Fruit fly (Drosophila melanogaster) whole organism, embryonic: ENCODE data around the gene TotZ.

Source experiments
- Bdp1 ChIP-seq: fragments of 200-800 bp; sonication (Bioruptor generic); optimal IDR thresholded peaks from 3 replicates; lab custom pipeline; 2016; ENCODE audit warnings: missing biosample characterization, missing genetic modification characterization
- Bgb ChIP-seq: fragments of 200-800 bp; sonication (Bioruptor generic); IDR thresholded peaks from 2 replicates; pipeline ENCODE4 v1.3.6; 2022; ENCODE audit warnings: missing biosample characterization, missing genetic modification characterization; ENCODE audit not compliant: partially characterized antibody
- BtbVII ChIP-seq: fragments of 200-800 bp; sonication (Bioruptor generic); optimal IDR thresholded peaks from 3 replicates; lab custom pipeline; 2017; ENCODE audit warnings: missing biosample characterization, mild to moderate bottlenecking, missing genetic modification characterization
- CG13287 ChIP-seq: fragments of 200-800 bp; sonication (Bioruptor generic); IDR thresholded peaks from 2 replicates; pipeline ENCODE4 v1.3.6; 2022; ENCODE audit warnings: missing biosample characterization, missing genetic modification characterization; ENCODE audit not compliant: partially characterized antibody
- CG13894 ChIP-seq: fragments of 200-800 bp; sonication (Bioruptor generic); optimal IDR thresholded peaks from 3 replicates; lab custom pipeline; 2018; ENCODE audit warnings: missing biosample characterization, mild to moderate bottlenecking, missing genetic modification characterization, moderate library complexity
- CG15269 ChIP-seq: fragments of 200-800 bp; sonication (Bioruptor generic); optimal IDR thresholded peaks from 2 replicates; lab custom pipeline; 2018; ENCODE audit warnings: missing biosample characterization, mild to moderate bottlenecking, missing genetic modification characterization, moderate library complexity
- CG17328 ChIP-seq: fragments of 200-800 bp; sonication (Bioruptor generic); IDR thresholded peaks from 2 replicates; pipeline ENCODE4 v1.3.6; 2022; ENCODE audit warnings: missing biosample characterization, missing genetic modification characterization
- CG2199 ChIP-seq: fragments of 200-800 bp; sonication (Bioruptor generic); IDR thresholded peaks from 3 replicates; pipeline ENCODE4 v1.3.6; 2022; ENCODE audit warnings: missing biosample characterization, missing genetic modification characterization
- CG33557 ChIP-seq: fragments of 200-800 bp; sonication (Bioruptor generic); optimal IDR thresholded peaks from 2 replicates; lab custom pipeline; 2019; ENCODE audit warnings: missing biosample characterization, mild to moderate bottlenecking, missing genetic modification characterization, moderate library complexity
- CG34224 ChIP-seq: fragments of 200-800 bp; sonication (Bioruptor generic); IDR thresholded peaks from 3 replicates; pipeline ENCODE4 v1.3.6; 2022; ENCODE audit warnings: missing biosample characterization, missing genetic modification characterization; ENCODE audit not compliant: partially characterized antibody
- CG42726 ChIP-seq: fragments of 200-800 bp; sonication (Bioruptor generic); IDR thresholded peaks from 2 replicates; pipeline ENCODE4 v1.3.6; 2022; ENCODE audit warnings: missing biosample characterization, missing genetic modification characterization; ENCODE audit not compliant: partially characterized antibody
- CG6791 ChIP-seq: fragments of 200-800 bp; sonication (Bioruptor generic); IDR thresholded peaks from 3 replicates; pipeline ENCODE4 v1.3.6; 2022; ENCODE audit warnings: missing biosample characterization, missing genetic modification characterization; ENCODE audit not compliant: partially characterized antibody
- CG7963 ChIP-seq: fragments of 200-800 bp; sonication (Bioruptor generic); IDR thresholded peaks from 3 replicates; pipeline ENCODE4 v1.3.6; 2022; ENCODE audit warnings: missing biosample characterization, missing genetic modification characterization; ENCODE audit not compliant: partially characterized antibody
- CHES-1-like ChIP-seq: fragments of 200-800 bp; sonication (Bioruptor generic); optimal IDR thresholded peaks from 2 replicates; lab custom pipeline; 2016; ENCODE audit warnings: missing biosample characterization, missing genetic modification characterization
- Drgx ChIP-seq: fragments of 200-800 bp; sonication (Bioruptor generic); IDR thresholded peaks from 2 replicates; pipeline ENCODE4 v1.3.6; 2022; ENCODE audit warnings: missing biosample characterization, missing genetic modification characterization
- Ets97D ChIP-seq: fragments of 200-800 bp; sonication (Bioruptor generic); optimal IDR thresholded peaks from 3 replicates; lab custom pipeline; 2016; ENCODE audit warnings: missing biosample characterization, missing genetic modification characterization
- Gug ChIP-seq: fragments of 200-800 bp; sonication (Bioruptor generic); IDR thresholded peaks from 4 replicates; pipeline ENCODE4 v1.3.6; 2022; ENCODE audit warnings: missing biosample characterization, missing genetic modification characterization
- Opbp ChIP-seq: fragments of 200-800 bp; sonication (Bioruptor generic); IDR thresholded peaks from 3 replicates; pipeline ENCODE4 v1.3.6; 2022; ENCODE audit warnings: missing biosample characterization, missing genetic modification characterization; ENCODE audit not compliant: partially characterized antibody
- Ravus ChIP-seq: fragments of 200-800 bp; sonication (Bioruptor generic); IDR thresholded peaks from 2 replicates; pipeline ENCODE4 v1.3.6; 2022; ENCODE audit warnings: missing biosample characterization, missing genetic modification characterization
- Scr ChIP-seq: fragments of 200-800 bp; sonication (Bioruptor generic); IDR thresholded peaks from 2 replicates; pipeline ENCODE4 v1.3.6; 2022; ENCODE audit warnings: missing biosample characterization, missing genetic modification characterization; ENCODE audit not compliant: partially characterized antibody
- Trl ChIP-seq, 3 experiments: fragments of >200 bp in 2 of 3; fragments of 200-800 bp in 1 of 3; sonication (Bioruptor generic) in 1 of 3; optimal IDR thresholded peaks; 2 replicates in 1 of 3; 3 replicates in 2 of 3; lab custom pipeline; 2016 to 2017; ENCODE audit warnings: missing biosample characterization in 1 of 3, missing genetic modification characterization in 1 of 3
- abd-A ChIP-seq: fragments of 200-800 bp; sonication (Bioruptor generic); optimal IDR thresholded peaks from 3 replicates; lab custom pipeline; 2019; ENCODE audit warnings: missing biosample characterization, mild to moderate bottlenecking, missing genetic modification characterization, moderate library complexity
- amos ChIP-seq: fragments of 200-800 bp; sonication (Bioruptor generic); IDR thresholded peaks from 2 replicates; pipeline ENCODE4 v1.3.6; 2022; ENCODE audit warnings: missing biosample characterization, missing genetic modification characterization; ENCODE audit not compliant: partially characterized antibody
- ato ChIP-seq: fragments of 200-800 bp; sonication (Bioruptor generic); IDR thresholded peaks from 2 replicates; pipeline ENCODE4 v1.3.6; 2022; ENCODE audit warnings: missing biosample characterization, missing genetic modification characterization; ENCODE audit not compliant: partially characterized antibody
- bbx ChIP-seq: fragments of 200-800 bp; sonication (Bioruptor generic); IDR thresholded peaks from 2 replicates; pipeline ENCODE4 v1.3.6; 2022; ENCODE audit warnings: missing biosample characterization, missing genetic modification characterization; ENCODE audit not compliant: partially characterized antibody
- chinmo ChIP-seq: fragments of 200-800 bp; sonication (Bioruptor generic); IDR thresholded peaks from 4 replicates; pipeline ENCODE4 v1.3.6; 2022; ENCODE audit warnings: missing biosample characterization, missing genetic modification characterization; ENCODE audit not compliant: partially characterized antibody
- ewg ChIP-seq: fragments of 200-800 bp; sonication (Bioruptor generic); optimal IDR thresholded peaks from 3 replicates; lab custom pipeline; 2017; ENCODE audit warnings: mild to moderate bottlenecking, missing biosample characterization, missing genetic modification reagents, missing genetic modification characterization
- exex ChIP-seq: fragments of 200-800 bp; sonication (Bioruptor generic); optimal IDR thresholded peaks from 4 replicates; lab custom pipeline; 2018; ENCODE audit warnings: missing biosample characterization, mild to moderate bottlenecking, missing genetic modification characterization, moderate library complexity
- gsb-n ChIP-seq: fragments of 200-800 bp; sonication (Bioruptor generic); optimal IDR thresholded peaks from 3 replicates; lab custom pipeline; 2018; ENCODE audit warnings: missing biosample characterization, mild to moderate bottlenecking, missing genetic modification characterization
- kah ChIP-seq: fragments of 200-800 bp; sonication (Bioruptor generic); optimal IDR thresholded peaks from 2 replicates; lab custom pipeline; 2018; ENCODE audit warnings: missing biosample characterization, mild to moderate bottlenecking, missing genetic modification characterization
- ken ChIP-seq: fragments of 200-800 bp; sonication (Bioruptor generic); IDR thresholded peaks from 3 replicates; pipeline ENCODE4 v1.3.6; 2022; ENCODE audit warnings: missing biosample characterization, missing genetic modification characterization
- mld ChIP-seq: fragments of 200-800 bp; sonication (Bioruptor generic); IDR thresholded peaks from 3 replicates; pipeline ENCODE4 v1.3.6; 2022; ENCODE audit warnings: missing biosample characterization, missing genetic modification characterization; ENCODE audit not compliant: partially characterized antibody
- odd ChIP-seq: fragments of 200-800 bp; sonication (Bioruptor generic); optimal IDR thresholded peaks from 2 replicates; lab custom pipeline; 2017; ENCODE audit warnings: missing biosample characterization, mild to moderate bottlenecking, missing genetic modification characterization
- pan ChIP-seq, 4 experiments: fragments of >200 bp in 3 of 4; fragments of 200-800 bp in 1 of 4; sonication (Bioruptor generic) in 1 of 4; optimal IDR thresholded peaks in 3 of 4; IDR thresholded peaks in 1 of 4; 2 replicates each; pipeline versions ENCODE4 v1.3.6 to Lab custom; 2017 to 2022; ENCODE audit warnings: missing biosample characterization in 2 of 4, missing genetic modification characterization in 2 of 4, mixed read lengths in 1 of 4
- phol ChIP-seq: fragments of 200-800 bp; sonication (Bioruptor generic); optimal IDR thresholded peaks from 3 replicates; lab custom pipeline; 2018; ENCODE audit warnings: missing biosample characterization, mild to moderate bottlenecking, missing genetic modification characterization, moderate library complexity
- pros ChIP-seq: fragments of 200-800 bp; sonication (Bioruptor generic); optimal IDR thresholded peaks from 3 replicates; lab custom pipeline; 2019; ENCODE audit warnings: missing biosample characterization, mild to moderate bottlenecking, missing genetic modification characterization, moderate library complexity
- slbo ChIP-seq: fragments of 200-800 bp; sonication (Bioruptor generic); IDR thresholded peaks from 2 replicates; pipeline ENCODE4 v1.3.6; 2022; ENCODE audit warnings: missing biosample characterization, missing genetic modification characterization
- stc ChIP-seq: fragments of 200-800 bp; sonication (Bioruptor generic); IDR thresholded peaks from 2 replicates; pipeline ENCODE4 v1.3.6; 2022; ENCODE audit warnings: missing biosample characterization, missing genetic modification characterization
- toy ChIP-seq: fragments of 200-800 bp; sonication (Bioruptor generic); IDR thresholded peaks from 2 replicates; pipeline ENCODE4 v1.3.6; 2022; ENCODE audit warnings: missing biosample characterization, missing genetic modification characterization
- unpg ChIP-seq: fragments of 200-800 bp; sonication (Bioruptor generic); optimal IDR thresholded peaks from 3 replicates; lab custom pipeline; 2018; ENCODE audit warnings: missing biosample characterization, mild to moderate bottlenecking, missing genetic modification characterization, moderate library complexity
- vnd ChIP-seq: fragments of 200-800 bp; sonication (Bioruptor generic); IDR thresholded peaks from 3 replicates; pipeline ENCODE4 v1.3.6; 2022; ENCODE audit warnings: missing biosample characterization, missing genetic modification characterization; ENCODE audit not compliant: partially characterized antibody
- vvl ChIP-seq: fragments of 200-800 bp; sonication (Bioruptor generic); IDR thresholded peaks from 2 replicates; pipeline ENCODE4 v1.3.6; 2022; ENCODE audit warnings: missing biosample characterization, missing genetic modification characterization

Gene TotZ

DNA sequence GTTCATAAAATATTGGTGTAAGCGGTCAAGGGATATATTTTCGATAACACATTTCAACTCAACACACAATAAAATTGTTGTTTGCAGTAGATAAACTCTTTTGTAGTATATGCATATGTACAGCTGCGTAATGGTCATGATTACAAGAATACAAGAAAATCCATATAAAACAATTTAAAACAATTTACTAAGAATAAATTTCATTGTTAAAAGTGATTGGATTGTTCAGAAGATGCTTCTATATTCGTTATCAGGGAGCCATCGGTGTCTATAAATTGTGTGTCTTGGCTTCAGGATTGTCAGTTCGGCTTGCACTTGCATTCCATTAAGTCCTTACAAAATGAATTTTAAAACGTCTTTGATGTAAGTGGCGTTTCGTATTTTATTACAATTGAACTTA is 3.9 kb upstream of the TotZ start, which contains the start of gene TotB:
TSS of gene TotB (plus strand) at position 301 of the 400 bp plus-strand sequence.
- TF ChIP-seq stc (no peak), Drgx (GFP tag; lab: Robert Waterston, UW) (no peak), odd (GFP tag; lab: Kevin White, UChicago) (no peak), exex (tag; lab: Kevin White, UChicago) (no peak), phol (tag; lab: Kevin White, UChicago) (no peak), Ets97D (GFP tag; lab: Kevin White, UChicago) (no peak), CG13287 (GFP tag; lab: Robert Waterston, UW) (no peak), ken (no peak)

DNA sequence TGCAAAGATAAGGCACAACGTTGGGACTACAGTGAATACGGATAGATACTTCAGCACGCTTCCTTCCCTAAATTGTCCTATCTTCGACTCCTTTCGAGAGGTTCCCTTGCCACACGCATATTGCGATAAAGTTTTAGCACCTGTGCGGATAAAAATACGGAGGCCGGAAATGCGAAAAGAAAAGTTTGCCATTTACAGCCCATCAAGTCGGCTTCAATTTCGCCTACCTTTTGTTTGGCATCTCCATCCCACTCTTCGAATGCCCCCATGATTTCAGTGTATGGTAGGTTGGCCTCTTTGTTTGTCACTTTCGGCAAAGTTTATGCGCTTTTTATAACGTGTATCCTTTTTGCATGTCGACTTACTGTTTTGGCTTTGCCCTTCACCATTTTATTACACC is 856 bp upstream of the TotZ start:
- TF ChIP-seq CG13894 (tag; lab: Kevin White, UChicago): peak; percentile 53
- TF ChIP-seq abd-A (tag; lab: Kevin White, UChicago): peak; percentile 52
- TF ChIP-seq CHES-1-like (GFP tag; lab: Kevin White, UChicago): no peak

DNA sequence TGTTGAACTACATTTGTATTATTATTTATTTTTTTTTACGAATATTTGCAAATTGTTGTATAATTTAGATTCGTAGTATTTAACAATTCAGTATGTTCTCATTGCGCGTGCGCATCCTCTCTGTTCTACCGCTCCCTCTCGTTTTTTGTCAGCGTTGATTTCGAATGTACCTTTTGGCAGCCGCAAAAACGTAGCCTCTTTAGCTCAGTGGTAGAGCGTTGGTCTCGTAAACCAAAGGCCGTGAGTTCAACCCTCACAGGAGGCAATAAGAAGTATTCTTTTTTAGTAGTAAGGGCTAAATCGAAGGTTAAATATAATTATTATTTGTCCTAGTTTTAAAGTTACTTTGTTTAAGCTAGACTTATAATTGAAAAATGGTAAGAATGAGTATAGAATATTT is 13.0 kb downstream of the TotZ start:
- TF ChIP-seq CG33557 (GFP tag; lab: Kevin White, UChicago) (no peak), CG15269 (tag; lab: Kevin White, UChicago) (no peak), CG42726 (GFP tag; lab: Robert Waterston, UW) (peak; percentile 21; the same call in 1 of the 2 replicates), pros (GFP tag; lab: Kevin White, UChicago) (no peak), amos (peak; percentile 60; the same call in 1 of the 2 replicates), gsb-n (tag; lab: Kevin White, UChicago) (no peak), CG34224 (no peak), Opbp (GFP tag; lab: Robert Waterston, UW) (peak; percentile 47; the same call in 1 of the 3 replicates), ewg (GFP tag; lab: Kevin White, UChicago) (peak; percentile 67), CG7963 (0 out of 3 replicates have a peak, but pooled peaks have one; percentile 7), CG17328 (GFP tag; lab: Robert Waterston, UW) (no peak), Trl (optimal IDR thresholded peaks at IDR 0.05; lab: Kevin White, UChicago) (peak in 1 of 2 experiments; percentile 15), Trl (GFP tag; optimal IDR thresholded peaks at IDR 0.05; lab: Kevin White, UChicago) (no peak), kah (GFP tag; lab: Kevin White, UChicago) (no peak), Bdp1 (peak; percentile 97), CG6791 (GFP tag; lab: Robert Waterston, UW) (peak; percentile 75; the same call in 2 of the 3 replicates), bbx (GFP tag; lab: Robert Waterston, UW) (peak; percentile 66), Scr (GFP tag; lab: Robert Waterston, UW) (0 out of 2 replicates have a peak, but pooled peaks have one; percentile 53), Gug (GFP tag; lab: Robert Waterston, UW) (no peak)
- TF ChIP-seq, all 482 proteins: peak for 10

DNA sequence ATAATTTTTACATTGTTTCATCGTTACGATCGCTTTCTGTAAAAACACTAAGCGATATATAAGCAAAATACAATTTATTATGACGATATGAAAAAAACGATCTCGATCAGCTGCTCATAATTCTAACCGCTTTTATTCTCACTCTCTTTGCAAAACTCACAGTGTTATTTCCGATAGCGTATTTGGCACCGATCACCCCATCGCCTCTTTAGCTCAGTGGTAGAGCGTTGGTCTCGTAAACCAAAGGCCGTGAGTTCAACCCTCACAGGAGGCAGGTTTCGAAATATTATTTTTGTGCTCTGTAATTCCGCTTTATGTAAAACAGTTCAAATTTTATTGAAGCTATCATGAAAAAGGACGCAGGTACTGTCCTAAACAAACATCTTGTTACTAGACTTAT is 13.4 kb downstream of the TotZ start:
- 0 out of 4 replicates have a peak, but pooled peaks have one; percentile 49 for TF ChIP-seq chinmo (GFP tag; lab: Robert Waterston, UW)
- TF ChIP-seq toy (GFP tag; lab: Robert Waterston, UW): no peak
- peak; percentile 8; the same call in 1 of the 2 replicates for TF ChIP-seq vvl (GFP tag; lab: Robert Waterston, UW)
- TF ChIP-seq CG42726 (GFP tag; lab: Robert Waterston, UW): peak; percentile 62; the same call in 1 of the 2 replicates
- no peak for TF ChIP-seq BtbVII (GFP tag; lab: Kevin White, UChicago)
- TF ChIP-seq CG7963: peak; percentile 63; the same call in 2 of the 3 replicates
- TF ChIP-seq ato (GFP tag; lab: Robert Waterston, UW): peak; percentile 48
- TF ChIP-seq Ravus (GFP tag; lab: Robert Waterston, UW): no peak
- peak; percentile 47; the same call in 2 of the 3 replicates for TF ChIP-seq vnd (GFP tag; lab: Robert Waterston, UW)
- TF ChIP-seq slbo: no peak
- peak; percentile 65; the same call in 2 of the 3 replicates for TF ChIP-seq CG2199 (GFP tag; lab: Robert Waterston, UW)
- peak; percentile 95 for TF ChIP-seq Bdp1
- TF ChIP-seq Bgb (GFP tag; lab: Robert Waterston, UW): peak; percentile 62
- peak; percentile 81 for TF ChIP-seq mld (GFP tag; lab: Robert Waterston, UW)
- TF ChIP-seq Scr (GFP tag; lab: Robert Waterston, UW): peak; percentile 44; the same call in 1 of the 2 replicates
- no peak for TF ChIP-seq unpg (GFP tag; lab: Kevin White, UChicago)
- no peak for TF ChIP-seq pan (optimal IDR thresholded peaks at IDR 0.05; lab: Kevin White, UChicago)
- no peak for TF ChIP-seq pan (GFP tag; optimal IDR thresholded peaks at IDR 0.05 in 1 of 2, IDR thresholded peaks at IDR 0.05 in 1 of 2)
